Worm (Caenorhabditis elegans): ENCODE data around the gene C38C3.6.

DNA sequence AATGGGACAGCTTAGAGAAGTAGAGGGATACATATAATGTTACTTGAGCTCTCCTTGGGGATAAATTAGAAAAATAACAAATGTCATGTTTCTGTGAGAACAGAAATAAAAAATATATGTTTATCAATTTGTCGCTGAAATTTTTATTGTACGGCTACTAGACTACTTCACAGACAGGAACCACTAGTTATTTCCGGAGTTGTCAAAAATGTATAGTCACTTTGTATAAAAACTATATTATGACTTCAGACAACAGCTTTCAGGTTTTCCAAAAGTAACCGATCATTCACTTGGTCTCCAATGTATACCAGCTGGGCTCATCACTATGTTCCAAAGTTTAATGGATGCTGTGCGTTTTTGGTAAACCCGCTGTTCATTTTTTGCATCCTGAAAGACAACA lies 40.1 kb downstream of the C38C3.6 start, which contains the start of gene srj-23:
- TF ChIP-seq nfya-1 (tag; optimal IDR thresholded peaks at IDR 0.05) (no peak), sox-4 (tag; optimal IDR thresholded peaks at IDR 0.05) (no peak), ttx-3 (tag; optimal IDR thresholded peaks at IDR 0.05) (no peak), ceh-31 (tag; optimal IDR thresholded peaks at IDR 0.05) (no peak), K09A11.1 (tag; optimal IDR thresholded peaks at IDR 0.05; ENCODE audit: insufficient read depth) (no peak), lim-6 (tag; optimal IDR thresholded peaks at IDR 0.05) (no peak), syd-9 (tag; optimal IDR thresholded peaks at IDR 0.05) (no peak), ceh-14 (tag; optimal IDR thresholded peaks at IDR 0.05) (no peak), dve-1 (tag; optimal IDR thresholded peaks at IDR 0.05) (no peak), pag-3 (tag; optimal IDR thresholded peaks at IDR 0.05; ENCODE audit: borderline replicate concordance) (no peak)
